Worm (Caenorhabditis elegans) whole organism, L1 larva: ENCODE measurements around the gene C26D10.7.

Experiments
- C16A3.4 ChIP-seq: fragments of 150-350 bp; optimal IDR thresholded peaks from 2 replicates; lab custom pipeline; 2014; ENCODE audit warnings: missing biosample characterization, missing genetic modification characterization
- F16B12.6 ChIP-seq: fragments of 150-350 bp; optimal IDR thresholded peaks from 2 replicates; lab custom pipeline; 2014; ENCODE audit warnings: missing biosample characterization, missing genetic modification characterization
- Y116A8C.19 ChIP-seq: sonication (generic microtip); optimal IDR thresholded peaks from 2 replicates; lab custom pipeline; 2016; ENCODE audit warnings: missing compliant biosample characterization, missing genetic modification characterization, borderline replicate concordance
- alr-1 ChIP-seq: fragments of 200-800 bp; sonication (Bioruptor generic); optimal IDR thresholded peaks from 2 replicates; lab custom pipeline; 2018; ENCODE audit warnings: borderline replicate concordance, mild to moderate bottlenecking, missing genetic modification characterization, missing compliant biosample characterization
- blmp-1 ChIP-seq: fragments of 150-350 bp; optimal IDR thresholded peaks from 2 replicates; lab custom pipeline; 2014; ENCODE audit warnings: missing biosample characterization, missing genetic modification characterization
- ceh-63 ChIP-seq: fragments of 200-800 bp; sonication (Bioruptor generic); optimal IDR thresholded peaks from 2 replicates; lab custom pipeline; 2018; ENCODE audit warnings: mild to moderate bottlenecking, missing genetic modification characterization, missing compliant biosample characterization
- ceh-90 ChIP-seq: sonication (generic microtip); optimal IDR thresholded peaks from 2 replicates; lab custom pipeline; 2016; ENCODE audit warnings: missing genetic modification characterization, missing compliant biosample characterization
- ces-1 ChIP-seq: fragments of 150-350 bp; optimal IDR thresholded peaks from 2 replicates; lab custom pipeline; 2014; ENCODE audit warnings: missing biosample characterization, missing genetic modification reagents, missing genetic modification characterization
- dsc-1 ChIP-seq: sonication (generic microtip); optimal IDR thresholded peaks from 2 replicates; lab custom pipeline; 2016; ENCODE audit warnings: mild to moderate bottlenecking, missing genetic modification characterization, missing compliant biosample characterization
- efl-1 ChIP-seq, 4 experiments: fragments of 150-350 bp; optimal IDR thresholded peaks in 3 of 4; peaks in 1 of 4; 1 replicate in 1 of 4; 2 replicates in 3 of 4; lab custom pipeline; 2014; ENCODE audit warnings: missing biosample characterization in 2 of 4, missing genetic modification characterization in 2 of 4, missing genetic modification reagents in 2 of 4
- efl-3 ChIP-seq: fragments of 200-800 bp; sonication (Bioruptor generic); optimal IDR thresholded peaks from 2 replicates; lab custom pipeline; 2018; ENCODE audit warnings: mild to moderate bottlenecking, missing genetic modification characterization, missing compliant biosample characterization
- ets-5 ChIP-seq: fragments of 200-800 bp; sonication (Bioruptor generic); IDR thresholded peaks from 2 replicates; pipeline ENCODE4 v1.3.6; 2022; ENCODE audit warnings: missing genetic modification characterization, missing compliant biosample characterization
- fkh-10 ChIP-seq: sonication (generic microtip); optimal IDR thresholded peaks from 2 replicates; lab custom pipeline; 2017; ENCODE audit warnings: missing biosample characterization, missing genetic modification reagents, missing genetic modification characterization
- fkh-4 ChIP-seq: sonication (generic microtip); optimal IDR thresholded peaks from 2 replicates; lab custom pipeline; 2016; ENCODE audit warnings: missing compliant biosample characterization, missing genetic modification characterization, borderline replicate concordance
- fos-1 ChIP-seq: fragments of 150-350 bp; optimal IDR thresholded peaks from 2 replicates; lab custom pipeline; 2014; ENCODE audit warnings: missing biosample characterization, missing genetic modification characterization
- grh-1 ChIP-seq: fragments of 200-800 bp; sonication (Bioruptor generic); IDR thresholded peaks from 2 replicates; pipeline ENCODE4 v1.3.6; 2022; ENCODE audit warnings: missing genetic modification reagents, missing genetic modification characterization, missing compliant biosample characterization
- isw-1 ChIP-seq: fragments of 200-800 bp; sonication (Bioruptor generic); IDR thresholded peaks from 2 replicates; pipeline ENCODE4 v1.3.6; 2022; ENCODE audit warnings: missing genetic modification characterization, missing compliant biosample characterization
- lin-14 ChIP-seq: fragments of 200-800 bp; sonication (Bioruptor generic); optimal IDR thresholded peaks from 2 replicates; lab custom pipeline; 2018; ENCODE audit warnings: mild to moderate bottlenecking, missing genetic modification characterization, moderate library complexity, missing compliant biosample characterization
- lir-3 ChIP-seq: sonication (generic microtip); optimal IDR thresholded peaks from 2 replicates; lab custom pipeline; 2016; ENCODE audit warnings: mild to moderate bottlenecking, missing genetic modification characterization, moderate library complexity, missing compliant biosample characterization; ENCODE audit not compliant: poor library complexity
- lsy-2 ChIP-seq, 2 experiments: fragments of 150-350 bp; optimal IDR thresholded peaks; 2 replicates each; lab custom pipeline; 2014; ENCODE audit warnings: missing biosample characterization in 2 of 2, missing genetic modification characterization in 2 of 2
- mab-9 ChIP-seq: fragments of 200-800 bp; sonication (Bioruptor generic); IDR thresholded peaks from 2 replicates; pipeline ENCODE4 v1.3.6; 2022; ENCODE audit warnings: missing genetic modification reagents, missing genetic modification characterization, missing compliant biosample characterization
- mdl-1 ChIP-seq, 2 experiments: fragments of 150-350 bp; optimal IDR thresholded peaks; 2 replicates each; lab custom pipeline; 2014 to 2017; ENCODE audit warnings: missing biosample characterization in 2 of 2, missing genetic modification characterization in 2 of 2, inconsistent platforms in 1 of 2
- mep-1 ChIP-seq: fragments of 150-350 bp; optimal IDR thresholded peaks from 2 replicates; lab custom pipeline; 2014; ENCODE audit warnings: missing biosample characterization, missing genetic modification characterization
- nhr-11 ChIP-seq: fragments of 150-350 bp; optimal IDR thresholded peaks from 2 replicates; lab custom pipeline; 2014; ENCODE audit warnings: missing biosample characterization, missing genetic modification characterization
- nhr-12 ChIP-seq: sonication (generic microtip); optimal IDR thresholded peaks from 2 replicates; lab custom pipeline; 2017; ENCODE audit warnings: missing biosample characterization, missing genetic modification characterization
- nhr-19 ChIP-seq: fragments of 200-800 bp; sonication (Bioruptor generic); conservative IDR thresholded peaks from 2 replicates; pipeline ENCODE4 v1.3.6; 2022; ENCODE audit warnings: missing genetic modification characterization, missing compliant biosample characterization
- nhr-237 ChIP-seq: fragments of 150-350 bp; optimal IDR thresholded peaks from 2 replicates; lab custom pipeline; 2014; ENCODE audit warnings: missing biosample characterization, missing genetic modification characterization
- nhr-28 ChIP-seq: fragments of 150-350 bp; optimal IDR thresholded peaks from 2 replicates; lab custom pipeline; 2014; ENCODE audit warnings: missing biosample characterization, missing genetic modification characterization
- nhr-84 ChIP-seq: sonication (generic microtip); optimal IDR thresholded peaks from 2 replicates; lab custom pipeline; 2017; ENCODE audit warnings: missing biosample characterization, missing genetic modification characterization
- nhr-85 ChIP-seq: sonication (generic microtip); peaks from one replicate; lab custom pipeline; 2016; ENCODE audit warnings: missing genetic modification characterization, inconsistent platforms, missing compliant biosample characterization
- pag-3 ChIP-seq: sonication (generic microtip); optimal IDR thresholded peaks from 2 replicates; lab custom pipeline; 2017; ENCODE audit warnings: missing genetic modification characterization, mild to moderate bottlenecking, missing compliant biosample characterization, antibody characterized with exemption, borderline replicate concordance; ENCODE audit not compliant: insufficient read depth
- pqm-1 ChIP-seq: sonication (generic microtip); optimal IDR thresholded peaks from 3 replicates; lab custom pipeline; 2017; ENCODE audit warnings: missing biosample characterization, missing genetic modification characterization
- rnt-1 ChIP-seq: sonication (generic microtip); optimal IDR thresholded peaks from 2 replicates; lab custom pipeline; 2016; ENCODE audit warnings: mild to moderate bottlenecking, missing genetic modification characterization, moderate library complexity, missing compliant biosample characterization
- skn-1 ChIP-seq: fragments of 150-350 bp; optimal IDR thresholded peaks from 2 replicates; lab custom pipeline; 2014; ENCODE audit warnings: missing biosample characterization, missing genetic modification characterization
- snu-23 ChIP-seq: sonication (generic microtip); optimal IDR thresholded peaks from 2 replicates; lab custom pipeline; 2016; ENCODE audit warnings: missing genetic modification characterization, missing compliant biosample characterization
- sox-4 ChIP-seq: sonication (generic microtip); optimal IDR thresholded peaks from 2 replicates; lab custom pipeline; 2016; ENCODE audit warnings: missing genetic modification characterization, missing compliant biosample characterization
- sup-37 ChIP-seq: fragments of 200-800 bp; sonication (Bioruptor generic); optimal IDR thresholded peaks from 2 replicates; lab custom pipeline; 2018; ENCODE audit warnings: mild to moderate bottlenecking, missing genetic modification characterization, missing compliant biosample characterization
- unc-130 ChIP-seq: fragments of 150-350 bp; optimal IDR thresholded peaks from 2 replicates; lab custom pipeline; 2017; ENCODE audit warnings: missing biosample characterization, missing genetic modification characterization, inconsistent platforms
- unc-30 ChIP-seq: sonication (generic microtip); optimal IDR thresholded peaks from 2 replicates; lab custom pipeline; 2017; ENCODE audit warnings: missing biosample characterization, missing genetic modification characterization
- unc-62 ChIP-seq: fragments of 150-350 bp; optimal IDR thresholded peaks from 2 replicates; lab custom pipeline; 2014; ENCODE audit warnings: missing biosample characterization, missing genetic modification reagents, missing genetic modification characterization
- unc-86 ChIP-seq: sonication (generic microtip); optimal IDR thresholded peaks from 2 replicates; lab custom pipeline; 2016; ENCODE audit warnings: missing genetic modification characterization, missing compliant biosample characterization
- unc-98 ChIP-seq: fragments of 200-800 bp; sonication (Bioruptor generic); IDR thresholded peaks from 2 replicates; pipeline ENCODE4 v1.3.6; 2022; ENCODE audit warnings: missing genetic modification characterization, missing compliant biosample characterization
- vab-15 ChIP-seq: sonication (generic microtip); optimal IDR thresholded peaks from 2 replicates; lab custom pipeline; 2017; ENCODE audit warnings: missing genotype, mild to moderate bottlenecking, missing genetic modification characterization, missing compliant biosample characterization
- xbp-1 ChIP-seq: sonication (generic microtip); optimal IDR thresholded peaks from 2 replicates; lab custom pipeline; 2016; ENCODE audit warnings: missing genetic modification characterization, missing compliant biosample characterization
- zag-1 ChIP-seq: fragments of 150-350 bp; optimal IDR thresholded peaks from 2 replicates; lab custom pipeline; 2014; ENCODE audit warnings: missing biosample characterization, missing genetic modification characterization

Gene C26D10.7

DNA sequence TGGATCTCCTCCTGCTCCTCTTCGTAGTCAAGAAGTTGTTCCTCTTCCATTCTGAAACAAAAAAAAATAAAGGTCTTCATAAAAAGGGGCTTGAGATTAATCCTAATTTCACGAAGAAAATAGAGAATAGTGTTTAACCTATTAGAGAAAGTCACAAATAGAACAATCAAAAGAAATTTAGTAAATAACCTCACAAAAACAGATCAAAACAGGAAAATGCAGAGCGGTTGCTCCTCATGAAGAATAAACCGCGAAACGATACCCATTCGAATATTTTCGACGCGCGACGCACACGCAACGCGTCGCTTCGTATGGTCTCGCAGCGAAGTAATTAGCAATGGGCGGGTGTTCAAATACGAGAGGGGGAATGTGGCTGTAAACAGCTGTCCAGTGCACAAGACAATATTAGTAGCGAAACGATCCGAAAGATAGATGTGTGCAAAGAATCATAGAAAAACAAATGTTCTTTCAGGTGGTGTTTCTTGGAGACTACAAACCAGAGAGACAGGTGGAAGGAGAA, 4.9 kb upstream of the C26D10.7 start, which contains the start of gene hel-1 (continued):
- TF ChIP-seq efl-3 (GFP tag; lab: Kevin White, UChicago) (no peak), ceh-90 (tag; lab: Kevin White, UChicago) (no peak), nhr-84 (no peak), nhr-237 (tag; lab: Kevin White, UChicago) (peak; percentile 72), zag-1 (tag; lab: Kevin White, UChicago) (peak; percentile 27), C16A3.4 (peak; percentile 84), lin-14 (GFP tag; lab: Kevin White, UChicago) (peak; percentile 87), mdl-1 (tag; optimal IDR thresholded peaks at IDR 0.05; lab: Kevin White, UChicago) (peak in 1 of 2 experiments; percentile 81), efl-1 (optimal IDR thresholded peaks at IDR 0.05; lab: Kevin White, UChicago) (peak; percentile 86 to 95), efl-1 (GFP tag; optimal IDR thresholded peaks at IDR 0.05 in 1 of 2; lab: Kevin White, UChicago) (peak; percentile 94 to 99), unc-98 (no peak), skn-1 (peak; percentile 75), fos-1 (tag; lab: Kevin White, UChicago) (peak; percentile 25), mep-1 (tag; lab: Kevin White, UChicago) (peak; percentile 87), lsy-2 (tag; optimal IDR thresholded peaks at IDR 0.05; lab: Kevin White, UChicago) (peak; percentile 86 to 95), pag-3 (tag; lab: Kevin White, UChicago) (no peak), Y116A8C.19 (tag; lab: Kevin White, UChicago) (no peak), rnt-1 (tag; lab: Kevin White, UChicago) (peak; percentile 92), nhr-85 (tag; lab: Kevin White, UChicago) (peak; percentile 82), fkh-4 (tag; lab: Kevin White, UChicago) (peak; percentile 18), ceh-63 (GFP tag; lab: Kevin White, UChicago) (no peak), sox-4 (no peak), unc-30 (tag; lab: Kevin White, UChicago) (no peak), grh-1 (peak; percentile 55; the same call in 1 of the 2 replicates), nhr-11 (peak; percentile 57), alr-1 (tag; lab: Kevin White, UChicago) (no peak), unc-130 (tag; lab: Kevin White, UChicago) (peak; percentile 65), blmp-1 (peak; percentile 82), lir-3 (tag; lab: Kevin White, UChicago) (peak; percentile 37), ces-1 (no peak), unc-86 (tag; lab: Kevin White, UChicago) (peak; percentile 55), mab-9 (GFP tag; lab: Robert Waterston, UW) (peak; percentile 39; the same call in 1 of the 2 replicates), nhr-12 (tag; lab: Kevin White, UChicago) (no peak), nhr-19 (GFP tag; lab: Robert Waterston, UW) (peak; percentile 84), fkh-10 (GFP tag; lab: Kevin White, UChicago) (peak; percentile 2), dsc-1 (tag; lab: Kevin White, UChicago) (peak; percentile 74), xbp-1 (peak; percentile 83), snu-23 (GFP tag; lab: Kevin White, UChicago) (peak; percentile 88), nhr-28 (tag; lab: Kevin White, UChicago) (no peak), pqm-1 (no peak), isw-1 (peak; percentile 71), ets-5 (GFP tag; lab: Robert Waterston, UW) (no peak), vab-15 (tag; lab: Kevin White, UChicago) (peak; percentile 100), F16B12.6 (tag; lab: Kevin White, UChicago) (peak; percentile 63), sup-37 (GFP tag; lab: Kevin White, UChicago) (no peak), unc-62 (GFP tag; lab: Kevin White, UChicago) (no peak)
